Fruit fly (Drosophila melanogaster): ENCODE results near the gene wupA.

DNA sequence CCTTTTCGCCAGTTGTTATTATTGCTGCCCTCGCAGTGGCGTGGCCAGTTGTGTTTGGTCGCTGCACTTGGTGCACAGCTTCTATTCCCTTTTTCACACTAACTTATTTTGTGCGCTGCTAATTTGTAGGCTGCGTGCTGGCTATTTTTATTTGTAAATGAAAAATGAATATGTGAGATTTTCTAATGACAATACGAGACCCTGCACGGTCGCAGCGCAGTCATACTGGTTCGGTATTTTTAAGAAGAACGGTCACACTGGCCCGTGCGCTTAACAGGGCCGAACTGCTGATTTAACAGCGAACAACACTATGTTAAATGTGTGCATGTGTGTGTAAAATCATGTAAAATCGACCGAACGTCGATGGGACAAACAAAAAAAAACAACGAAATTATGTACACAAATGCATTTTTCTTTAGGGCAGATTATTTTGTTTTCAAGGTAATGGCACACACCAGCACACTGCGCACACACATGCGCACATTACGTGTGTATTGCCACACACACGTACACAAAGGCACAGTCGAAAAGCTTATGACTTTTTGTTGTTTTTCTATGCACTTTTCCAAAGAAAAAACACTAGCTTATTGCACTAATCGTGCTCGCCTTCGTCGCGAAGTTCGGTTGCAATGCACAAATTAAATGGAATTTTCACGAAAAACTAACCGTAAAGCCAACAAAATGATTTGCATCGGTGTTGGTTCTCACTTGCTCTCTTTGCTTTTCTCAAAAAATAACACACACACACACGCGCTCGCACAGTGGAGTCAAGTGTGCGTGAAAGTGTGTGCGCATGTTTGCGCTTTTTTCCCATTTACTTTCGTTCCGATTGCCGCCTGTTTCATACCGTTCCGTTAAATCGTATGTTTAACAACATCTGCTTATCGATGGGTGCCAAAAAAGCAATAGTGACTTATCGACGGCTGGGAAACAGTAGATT, 20.5 kb upstream of the wupA start, which contains the start of gene ari-1:
- TF ChIP-seq psq (optimal IDR thresholded peaks at IDR 0.05) (no peak), usp (GFP tag; optimal IDR thresholded peaks at IDR 0.05) (no peak)
